Worm (Caenorhabditis elegans): ENCODE measurements around the gene spp-1.
A peak's percentile ranks its signal among the peaks of the same experiment; 100 is the strongest.

spp-1 gene

ce11 chrIII:10344762-10345161 is 10.7 kb downstream of the spp-1 start:
- TF ChIP-seq zag-1 (tag; optimal IDR thresholded peaks at IDR 0.05) (no peak), F13H6.1 (tag; optimal IDR thresholded peaks at IDR 0.05) (no peak), lin-13 (GFP tag; optimal IDR thresholded peaks at IDR 0.05) (no peak), sem-4 (tag; optimal IDR thresholded peaks at IDR 0.05) (no peak), elt-1 (tag; optimal IDR thresholded peaks at IDR 0.05) (no peak), ztf-4 (tag; optimal IDR thresholded peaks at IDR 0.05) (no peak), crh-2 (tag; optimal IDR thresholded peaks at IDR 0.05) (no peak), lin-11 (tag; optimal IDR thresholded peaks at IDR 0.05) (no peak)

- TF ChIP-seq nhr-10 (tag; optimal IDR thresholded peaks at IDR 0.05) (no peak), ztf-4 (tag; optimal IDR thresholded peaks at IDR 0.05) (no peak), gmeb-1 (tag; optimal IDR thresholded peaks at IDR 0.05) (no peak), aly-2 (tag; optimal IDR thresholded peaks at IDR 0.05) (no peak), blmp-1 (tag; optimal IDR thresholded peaks at IDR 0.05; ENCODE audit: insufficient read depth) (no peak), crh-2 (tag; optimal IDR thresholded peaks at IDR 0.05) (no peak), mdl-1 (tag; optimal IDR thresholded peaks at IDR 0.05) (no peak), snpc-4 (tag; optimal IDR thresholded peaks at IDR 0.05) (no peak), sem-4 (tag; optimal IDR thresholded peaks at IDR 0.05) (no peak), lin-39 (tag; optimal IDR thresholded peaks at IDR 0.05) (no peak), nhr-23 (tag; optimal IDR thresholded peaks at IDR 0.05) (no peak), mbf-1 (tag; optimal IDR thresholded peaks at IDR 0.05) (no peak), nhr-21 (tag; optimal IDR thresholded peaks at IDR 0.05) (no peak)
Measured at ce11 chrIII:10341758-10342157, 13.7 kb downstream of the spp-1 start, which contains the start of gene tbx-9. Gene tbx-9, minus strand, starts transcription at chrIII:10341858.

ce11 chrIII:10339949-10340348 is 15.5 kb downstream of the spp-1 start:
- TF ChIP-seq mab-5 (tag; optimal IDR thresholded peaks at IDR 0.05) (no peak), nhr-11 (tag; optimal IDR thresholded peaks at IDR 0.05) (no peak), fos-1 (tag; optimal IDR thresholded peaks at IDR 0.05) (no peak), ceh-82 (tag; optimal IDR thresholded peaks at IDR 0.05) (no peak), lsy-2 (tag; optimal IDR thresholded peaks at IDR 0.05) (no peak), dmd-4 (tag; optimal IDR thresholded peaks at IDR 0.05) (no peak), nhr-77 (tag; optimal IDR thresholded peaks at IDR 0.05) (no peak), lin-39 (tag; optimal IDR thresholded peaks at IDR 0.05) (no peak), nhr-10 (tag; optimal IDR thresholded peaks at IDR 0.05) (no peak), blmp-1 (tag; optimal IDR thresholded peaks at IDR 0.05; ENCODE audit: insufficient read depth) (no peak), aly-2 (tag; optimal IDR thresholded peaks at IDR 0.05) (no peak)

- peak; percentile 24 for TF ChIP-seq crh-2 (tag; optimal IDR thresholded peaks at IDR 0.05)
- no peak for TF ChIP-seq lin-11 (tag; optimal IDR thresholded peaks at IDR 0.05)
- no peak for TF ChIP-seq unc-62 (GFP tag; optimal IDR thresholded peaks at IDR 0.05)
- TF ChIP-seq elt-3 (tag; optimal IDR thresholded peaks at IDR 0.05): no peak
- TF ChIP-seq ceh-82 (tag; optimal IDR thresholded peaks at IDR 0.05): no peak
- TF ChIP-seq nhr-6 (tag; optimal IDR thresholded peaks at IDR 0.05): peak; percentile 0
- no peak for TF ChIP-seq egl-27 (tag; optimal IDR thresholded peaks at IDR 0.05)
- no peak for TF ChIP-seq nhr-129 (tag; optimal IDR thresholded peaks at IDR 0.05)
- TF ChIP-seq unc-39 (tag; optimal IDR thresholded peaks at IDR 0.05): no peak
- TF ChIP-seq nhr-23 (tag; optimal IDR thresholded peaks at IDR 0.05): no peak
- no peak for TF ChIP-seq unc-55 (GFP tag; optimal IDR thresholded peaks at IDR 0.05)
- TF ChIP-seq alr-1 (tag; optimal IDR thresholded peaks at IDR 0.05): no peak
- no peak for TF ChIP-seq skn-1 (tag; optimal IDR thresholded peaks at IDR 0.05)
- TF ChIP-seq Y55F3AM.14 (GFP tag; optimal IDR thresholded peaks at IDR 0.05): no peak
- TF ChIP-seq aly-2 (tag; optimal IDR thresholded peaks at IDR 0.05): no peak
- TF ChIP-seq ceh-16 (tag; optimal IDR thresholded peaks at IDR 0.05): no peak
- TF ChIP-seq ztf-4 (tag; optimal IDR thresholded peaks at IDR 0.05): peak; percentile 43
- TF ChIP-seq lsy-2 (tag; optimal IDR thresholded peaks at IDR 0.05): no peak
- TF ChIP-seq ama-1 (optimal IDR thresholded peaks at IDR 0.05): no peak
- no peak for TF ChIP-seq nhr-12 (tag; optimal IDR thresholded peaks at IDR 0.05)
- TF ChIP-seq snpc-4 (tag; optimal IDR thresholded peaks at IDR 0.05): no peak
- no peak for TF ChIP-seq elt-1 (tag; optimal IDR thresholded peaks at IDR 0.05)
- TF ChIP-seq nhr-237 (tag; optimal IDR thresholded peaks at IDR 0.05): no peak
- no peak for TF ChIP-seq R02D3.7 (tag; optimal IDR thresholded peaks at IDR 0.05)
- TF ChIP-seq blmp-1 (tag; optimal IDR thresholded peaks at IDR 0.05; ENCODE audit: insufficient read depth): peak; percentile 41
- no peak for TF ChIP-seq mdl-1 (tag; optimal IDR thresholded peaks at IDR 0.05)
- no peak for TF ChIP-seq sma-9 (GFP tag; optimal IDR thresholded peaks at IDR 0.05)
- TF ChIP-seq sma-9 (tag; optimal IDR thresholded peaks at IDR 0.05): no peak
- no peak for TF ChIP-seq nhr-11 (tag; optimal IDR thresholded peaks at IDR 0.05)
- TF ChIP-seq mbf-1 (tag; optimal IDR thresholded peaks at IDR 0.05): no peak
- TF ChIP-seq ZK546.5 (tag; optimal IDR thresholded peaks at IDR 0.05): no peak
- TF ChIP-seq zag-1 (tag; optimal IDR thresholded peaks at IDR 0.05): no peak
- no peak for TF ChIP-seq ztf-1 (GFP tag; conservative IDR thresholded peaks at IDR 0.05)
- TF ChIP-seq fos-1 (tag; optimal IDR thresholded peaks at IDR 0.05): no peak
- no peak for TF ChIP-seq peb-1 (tag; optimal IDR thresholded peaks at IDR 0.05)
- no peak for TF ChIP-seq sem-4 (tag; optimal IDR thresholded peaks at IDR 0.05)
Measured at ce11 chrIII:10338992-10339852, 16.2 kb downstream of the spp-1 start.

Measured in whole organism, L2 larva.